Worm (Caenorhabditis elegans) whole organism, L1 larva: ENCODE data around the gene Y70C5A.4.

Experiments used
- isw-1 ChIP-seq: fragments of 200-800 bp; sonication (Bioruptor generic); IDR thresholded peaks from 2 replicates; pipeline ENCODE4 v1.3.6; 2022; ENCODE audit warnings: missing genetic modification characterization, missing compliant biosample characterization
- jun-1 ChIP-seq: fragments of 150-350 bp; optimal IDR thresholded peaks from 2 replicates; lab custom pipeline; 2014; ENCODE audit warnings: missing biosample characterization, missing genetic modification reagents, missing genetic modification characterization
- lin-39 ChIP-seq: fragments of 150-350 bp; optimal IDR thresholded peaks from 2 replicates; lab custom pipeline; 2014; ENCODE audit warnings: missing biosample characterization, missing genetic modification reagents, missing genetic modification characterization
- lsy-2 ChIP-seq, 2 experiments: fragments of 150-350 bp; optimal IDR thresholded peaks; 2 replicates each; lab custom pipeline; 2014; ENCODE audit warnings: missing biosample characterization in 2 of 2, missing genetic modification characterization in 2 of 2
- nhr-11 ChIP-seq: fragments of 150-350 bp; optimal IDR thresholded peaks from 2 replicates; lab custom pipeline; 2014; ENCODE audit warnings: missing biosample characterization, missing genetic modification characterization

DNA sequence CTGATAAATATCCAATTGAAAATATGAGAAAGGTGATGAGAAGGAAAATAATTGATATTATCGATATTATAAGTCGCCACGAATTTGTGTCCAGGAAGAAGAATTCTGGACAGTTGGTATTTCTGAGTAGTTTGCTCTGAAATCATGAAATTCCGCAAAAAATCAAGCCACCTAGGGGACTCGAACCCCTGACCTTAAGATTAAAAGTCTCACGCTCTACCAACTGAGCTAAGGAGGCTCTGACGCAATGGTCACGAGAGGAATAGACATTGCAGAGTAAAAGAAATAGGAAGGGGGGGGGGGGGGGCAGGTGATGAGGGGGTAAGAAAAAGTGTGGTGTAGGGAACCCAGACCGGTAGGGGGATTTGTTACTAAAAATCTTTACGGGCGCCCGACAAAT is 4.3 kb downstream of the Y70C5A.4 start:
- no peak for TF ChIP-seq nhr-11 (tag; lab: Kevin White, UChicago)
- TF ChIP-seq lin-39 (tag; lab: Kevin White, UChicago) = no peak
- no peak for TF ChIP-seq lsy-2 (tag; optimal IDR thresholded peaks at IDR 0.05; lab: Kevin White, UChicago)
- no peak for TF ChIP-seq jun-1 (tag; lab: Kevin White, UChicago)
- no peak for TF ChIP-seq isw-1 (GFP tag; lab: Robert Waterston, UW)
